Worm (Caenorhabditis elegans): ENCODE data around the gene adal-1.

The adal-1 gene

ce11 chrII:6891176-6891575, 2.3 kb downstream of the adal-1 start (continued):
- TF ChIP-seq ztf-18 (tag; optimal IDR thresholded peaks at IDR 0.05) (peak; percentile 9), zfh-2 (GFP tag; conservative IDR thresholded peaks at IDR 0.05) (peak; percentile 91), ama-1 (optimal IDR thresholded peaks at IDR 0.05) (peak; percentile 66), ama-1 (GFP tag; optimal IDR thresholded peaks at IDR 0.05) (no peak), gei-17 (GFP tag; optimal IDR thresholded peaks at IDR 0.05) (no peak), F33H1.4 (GFP tag; IDR thresholded peaks at IDR 0.05) (no peak), rec-8 (tag; optimal IDR thresholded peaks at IDR 0.05) (no peak), T26A5.8 (tag; optimal IDR thresholded peaks at IDR 0.05) (no peak), tbx-9 (tag; optimal IDR thresholded peaks at IDR 0.05; ENCODE audit: borderline replicate concordance) (no peak), efl-1 (GFP tag; optimal IDR thresholded peaks at IDR 0.05) (no peak), attf-6 (GFP tag; IDR thresholded peaks at IDR 0.05) (no peak), lsl-1 (GFP tag; optimal IDR thresholded peaks at IDR 0.05) (no peak), nhr-120 (GFP tag; IDR thresholded peaks at IDR 0.05) (no peak), hmg-20 (GFP tag; IDR thresholded peaks at IDR 0.05) (0 out of 2 replicates have a peak, but pooled peaks have one; percentile 15), cebp-1 (GFP tag; IDR thresholded peaks at IDR 0.05) (no peak), cebp-1 (tag; optimal IDR thresholded peaks at IDR 0.05) (peak; percentile 75), ztf-25 (GFP tag; IDR thresholded peaks at IDR 0.05) (no peak), pbrm-1 (GFP tag; IDR thresholded peaks at IDR 0.05) (no peak), Y53F4B.3 (GFP tag; IDR thresholded peaks at IDR 0.05) (no peak), ekl-4 (GFP tag; IDR thresholded peaks at IDR 0.05) (no peak), nhr-179 (tag; optimal IDR thresholded peaks at IDR 0.05) (no peak), ceh-79 (tag; optimal IDR thresholded peaks at IDR 0.05) (no peak), unc-62 (GFP tag; optimal IDR thresholded peaks at IDR 0.05) (no peak), F37B4.10 (GFP tag; IDR thresholded peaks at IDR 0.05) (0 out of 2 replicates have a peak, but pooled peaks have one; percentile 78), ceh-100 (GFP tag; IDR thresholded peaks at IDR 0.05) (no peak), ets-4 (GFP tag; optimal IDR thresholded peaks at IDR 0.05) (no peak), athp-1 (tag; optimal IDR thresholded peaks at IDR 0.05) (peak; percentile 13), Y53G8AR.9 (GFP tag; conservative IDR thresholded peaks at IDR 0.05) (peak; percentile 63; the same call in 1 of the 2 replicates), sdz-38 (tag; optimal IDR thresholded peaks at IDR 0.05) (no peak), tbp1 (GFP tag; optimal IDR thresholded peaks at IDR 0.05) (peak; percentile 22), K12H6.12 (tag; optimal IDR thresholded peaks at IDR 0.05) (peak; percentile 84), bed-1 (GFP tag; IDR thresholded peaks at IDR 0.05) (no peak), attf-5 (GFP tag; optimal IDR thresholded peaks at IDR 0.05) (peak; percentile 55), mel-28 (tag; optimal IDR thresholded peaks at IDR 0.05; ENCODE audit: borderline replicate concordance) (no peak), B0261.1 (tag; optimal IDR thresholded peaks at IDR 0.05) (no peak), B0035.1 (tag; optimal IDR thresholded peaks at IDR 0.05) (no peak), egl-44 (GFP tag; IDR thresholded peaks at IDR 0.05) (peak; percentile 80), madf-8 (GFP tag; conservative IDR thresholded peaks at IDR 0.05) (no peak), nfyb-1 (GFP tag; IDR thresholded peaks at IDR 0.05) (0 out of 2 replicates have a peak, but pooled peaks have one; percentile 60), C06A6.2 (GFP tag; conservative IDR thresholded peaks at IDR 0.05) (peak; percentile 48), mcd-1 (GFP tag; IDR thresholded peaks at IDR 0.05) (peak; percentile 35; the same call in 1 of the 2 replicates), tlf-1 (GFP tag; optimal IDR thresholded peaks at IDR 0.05) (peak; percentile 46), nfya-2 (GFP tag; IDR thresholded peaks at IDR 0.05) (no peak), hrde-1 (tag; optimal IDR thresholded peaks at IDR 0.05; ENCODE audit: borderline replicate concordance) (peak; percentile 6), lin-40 (tag; optimal IDR thresholded peaks at IDR 0.05) (no peak), bed-2 (GFP tag; IDR thresholded peaks at IDR 0.05) (no peak), F55B11.4 (tag; optimal IDR thresholded peaks at IDR 0.05; ENCODE audit: borderline replicate concordance, insufficient read depth) (no peak), dox-1 (GFP tag; IDR thresholded peaks at IDR 0.05) (peak; percentile 43; the same call in 1 of the 2 replicates), aptf-3 (GFP tag; IDR thresholded peaks at IDR 0.05) (no peak), unc-130 (GFP tag; optimal IDR thresholded peaks at IDR 0.05) (no peak)
